Worm (Caenorhabditis elegans): Measurements from ENCODE around the gene W07G4.1.

W07G4.1 gene

DNA sequence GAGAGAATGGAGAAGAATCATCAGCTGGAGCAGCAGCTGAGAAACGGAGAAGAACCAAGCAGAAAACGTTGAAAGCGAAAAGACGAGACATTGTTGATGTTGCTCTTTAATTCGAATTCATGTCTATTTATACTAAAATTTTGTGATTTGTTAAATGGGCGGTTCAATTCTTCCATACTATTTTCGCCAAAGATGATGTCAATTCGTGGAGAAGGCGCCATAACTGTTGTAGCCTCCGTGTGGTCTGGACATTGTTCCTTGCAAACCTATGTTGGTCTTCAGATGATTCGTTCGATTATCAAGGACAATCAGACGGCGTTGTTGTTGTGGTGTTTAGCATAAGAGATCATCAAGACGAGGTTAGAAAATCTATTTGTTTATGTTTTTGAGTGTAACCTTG, 35.9 kb upstream of the W07G4.1 start, which contains the start of gene far-3:
Gene far-3, minus strand, starts transcription at position 101 of the 400 bp plus-strand sequence.
- TF ChIP-seq lin-1 (GFP tag; IDR thresholded peaks at IDR 0.05), result no peak
- TF ChIP-seq ztf-11 (tag; optimal IDR thresholded peaks at IDR 0.05), result no peak

DNA sequence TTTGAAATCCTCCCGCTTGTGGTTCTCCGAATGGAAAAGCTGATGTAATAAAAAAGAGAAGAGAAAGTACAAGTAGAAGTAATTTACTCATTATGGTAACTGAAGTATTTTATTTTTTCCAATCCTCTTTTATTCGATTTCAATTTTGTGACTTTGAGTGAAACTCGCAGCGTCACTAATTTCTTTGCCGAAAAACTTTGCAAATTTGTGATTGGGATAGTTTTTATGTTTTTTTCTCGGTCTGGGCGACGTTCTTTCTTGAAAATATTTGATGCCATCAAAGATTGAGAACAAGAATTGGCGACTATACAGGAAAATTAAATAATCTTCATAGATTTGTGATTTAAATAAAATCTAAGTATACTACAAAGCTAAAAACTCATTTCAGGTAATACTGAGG, 33.8 kb upstream of the W07G4.1 start, which contains the start of gene far-4:
Gene far-4, minus strand, starts transcription at position 101 of the 400 bp plus-strand sequence.
- TF ChIP-seq duxl-1 (tag; optimal IDR thresholded peaks at IDR 0.05; ENCODE audit: poor library complexity) (no peak), nhr-41 (GFP tag; IDR thresholded peaks at IDR 0.05) (no peak), php-3 (GFP tag; IDR thresholded peaks at IDR 0.05) (no peak), zip-2 (tag; optimal IDR thresholded peaks at IDR 0.05) (no peak), dmd-8 (GFP tag; IDR thresholded peaks at IDR 0.05) (no peak), ceh-44 (GFP tag; IDR thresholded peaks at IDR 0.05) (no peak), Y5F2A.4 (GFP tag; optimal IDR thresholded peaks at IDR 0.05) (no peak), fkh-10 (GFP tag; optimal IDR thresholded peaks at IDR 0.05) (no peak), ama-1 (optimal IDR thresholded peaks at IDR 0.05) (no peak), dmd-6 (GFP tag; IDR thresholded peaks at IDR 0.05) (no peak), hlh-11 (tag; optimal IDR thresholded peaks at IDR 0.05) (no peak), ZK337.2 (GFP tag; IDR thresholded peaks at IDR 0.05) (no peak), ceh-32 (tag; optimal IDR thresholded peaks at IDR 0.05; ENCODE audit: poor library complexity) (no peak)

- no peak for TF ChIP-seq nhr-237 (tag; optimal IDR thresholded peaks at IDR 0.05)
- TF ChIP-seq Y5F2A.4 (GFP tag; optimal IDR thresholded peaks at IDR 0.05), result no peak
- peak; percentile 70 for TF ChIP-seq Y48G9A.11 (GFP tag; IDR thresholded peaks at IDR 0.05)
- no peak for TF ChIP-seq skn-1 (tag; optimal IDR thresholded peaks at IDR 0.05)
- peak; percentile 38 for TF ChIP-seq F49E8.2 (tag; optimal IDR thresholded peaks at IDR 0.05; ENCODE audit: borderline replicate concordance)
- no peak for TF ChIP-seq D1046.2 (GFP tag; IDR thresholded peaks at IDR 0.05)
- TF ChIP-seq rbr-2 (tag; optimal IDR thresholded peaks at IDR 0.05), result no peak
- peak; percentile 73 for TF ChIP-seq unc-130 (GFP tag; optimal IDR thresholded peaks at IDR 0.05)
- TF ChIP-seq ceh-28 (tag; optimal IDR thresholded peaks at IDR 0.05), result no peak
- TF ChIP-seq ZK337.2 (GFP tag; IDR thresholded peaks at IDR 0.05), result no peak
Measured at ce11 chrV:13000068-13000467, 33.3 kb upstream of the W07G4.1 start.

- TF ChIP-seq Y48G9A.11 (GFP tag; IDR thresholded peaks at IDR 0.05) (no peak), lim-7 (GFP tag; IDR thresholded peaks at IDR 0.05) (no peak), zip-11 (GFP tag; IDR thresholded peaks at IDR 0.05) (no peak), saeg-2 (GFP tag; IDR thresholded peaks at IDR 0.05) (0 out of 2 replicates have a peak, but pooled peaks have one; percentile 30), ces-1 (GFP tag; optimal IDR thresholded peaks at IDR 0.05) (no peak), zfp-2 (tag; optimal IDR thresholded peaks at IDR 0.05) (no peak), F10B5.3 (tag; optimal IDR thresholded peaks at IDR 0.05) (no peak), ama-1 (optimal IDR thresholded peaks at IDR 0.05) (no peak), lin-1 (GFP tag; IDR thresholded peaks at IDR 0.05) (0 out of 2 replicates have a peak, but pooled peaks have one; percentile 10), nhr-111 (GFP tag; optimal IDR thresholded peaks at IDR 0.05) (no peak), sdz-12 (GFP tag; optimal IDR thresholded peaks at IDR 0.05) (no peak), hif-1 (tag; optimal IDR thresholded peaks at IDR 0.05) (no peak), tag-97 (GFP tag; IDR thresholded peaks at IDR 0.05) (no peak), lin-29 (GFP tag; IDR thresholded peaks at IDR 0.05) (no peak), nhr-76 (tag; optimal IDR thresholded peaks at IDR 0.05) (no peak), dpl-1 (GFP tag; optimal IDR thresholded peaks at IDR 0.05) (no peak), daf-16 (GFP tag; optimal IDR thresholded peaks at IDR 0.05) (no peak), daf-16 (tag; optimal IDR thresholded peaks at IDR 0.05) (peak; percentile 69), nhr-102 (tag; optimal IDR thresholded peaks at IDR 0.05) (no peak), nhr-77 (tag; optimal IDR thresholded peaks at IDR 0.05) (peak; percentile 21), pqm-1 (tag; optimal IDR thresholded peaks at IDR 0.05) (peak; percentile 19), nhr-28 (tag; optimal IDR thresholded peaks at IDR 0.05) (peak; percentile 35), daf-19 (GFP tag; conservative IDR thresholded peaks at IDR 0.05) (no peak), hlh-11 (tag; optimal IDR thresholded peaks at IDR 0.05) (peak; percentile 33), dve-1 (tag; optimal IDR thresholded peaks at IDR 0.05; ENCODE audit: insufficient read depth) (peak; percentile 60), F44E2.7 (GFP tag; IDR thresholded peaks at IDR 0.05) (no peak), dmd-6 (GFP tag; IDR thresholded peaks at IDR 0.05) (peak; percentile 46)
Measured at ce11 chrV:13002070-13002469, 31.3 kb upstream of the W07G4.1 start, which contains the start of gene inft-2. Gene inft-2 (plus strand): TSS chrV:13002317.
